Fruit fly (Drosophila melanogaster): Measurements from ENCODE around the gene CG42570.
A peak's percentile ranks its signal among the peaks of the same experiment; 100 is the strongest.

CG42570 gene

DNA sequence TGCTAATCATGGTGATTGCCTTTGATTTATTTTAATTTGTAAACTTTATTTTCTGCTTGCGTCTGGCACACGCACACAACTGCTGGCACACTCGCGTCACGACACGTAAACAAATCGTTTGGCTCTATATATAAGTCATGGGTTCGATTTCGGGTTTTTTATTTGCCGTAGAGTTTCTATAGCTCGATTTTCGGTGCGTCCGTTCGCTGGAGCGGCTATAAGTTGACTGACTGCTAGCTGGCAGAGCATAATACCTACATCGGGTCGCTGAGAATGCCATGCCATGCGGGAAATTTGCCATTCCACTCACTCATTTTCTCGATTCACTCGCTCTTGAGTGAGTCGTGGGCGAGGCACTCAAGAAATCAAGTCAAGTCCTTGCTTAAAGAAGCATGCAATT lies 10.6 kb downstream of the CG42570 start, which contains the start of gene comm (continued):
- no peak for TF ChIP-seq CG2116 (GFP tag; optimal IDR thresholded peaks at IDR 0.05)
- TF ChIP-seq CG8089 (GFP tag; optimal IDR thresholded peaks at IDR 0.05) = peak; percentile 26
- TF ChIP-seq corto (GFP tag; optimal IDR thresholded peaks at IDR 0.05) = no peak
- TF ChIP-seq Doc2 (GFP tag; IDR thresholded peaks at IDR 0.05) = no peak
- no peak for TF ChIP-seq CG14710 (tag; optimal IDR thresholded peaks at IDR 0.05)
- TF ChIP-seq vfl (GFP tag; optimal IDR thresholded peaks at IDR 0.05) = no peak
- TF ChIP-seq CG9797 (GFP tag; optimal IDR thresholded peaks at IDR 0.05) = no peak
- no peak for TF ChIP-seq NK7.1 (GFP tag; optimal IDR thresholded peaks at IDR 0.05)
- TF ChIP-seq en (GFP tag; optimal IDR thresholded peaks at IDR 0.05) = no peak
- TF ChIP-seq crc (GFP tag; optimal IDR thresholded peaks at IDR 0.05) = no peak
- TF ChIP-seq CG18599 (GFP tag; optimal IDR thresholded peaks at IDR 0.05) = peak; percentile 22
- TF ChIP-seq kni (GFP tag; optimal IDR thresholded peaks at IDR 0.05) = peak; percentile 66
- TF ChIP-seq CG3163 (GFP tag; optimal IDR thresholded peaks at IDR 0.05) = no peak
- TF ChIP-seq CG7987 (GFP tag; optimal IDR thresholded peaks at IDR 0.05) = peak; percentile 49
- TF ChIP-seq gt (GFP tag; IDR thresholded peaks at IDR 0.05) = no peak
- no peak for TF ChIP-seq ap (GFP tag; IDR thresholded peaks at IDR 0.05)
- peak; percentile 16 for TF ChIP-seq odd (GFP tag; optimal IDR thresholded peaks at IDR 0.05)
- TF ChIP-seq slbo (GFP tag; IDR thresholded peaks at IDR 0.05) = 0 out of 2 replicates have a peak, but pooled peaks have one; percentile 30
- TF ChIP-seq CG2889 (GFP tag; IDR thresholded peaks at IDR 0.05) = no peak
- TF ChIP-seq wek (GFP tag; optimal IDR thresholded peaks at IDR 0.05) = peak; percentile 59
- TF ChIP-seq Vsx1 (GFP tag; optimal IDR thresholded peaks at IDR 0.05) = peak; percentile 42
- TF ChIP-seq CG9215 (GFP tag; IDR thresholded peaks at IDR 0.05) = no peak
- TF ChIP-seq bab2 (GFP tag; optimal IDR thresholded peaks at IDR 0.05) = no peak
- TF ChIP-seq CG13287 (GFP tag; IDR thresholded peaks at IDR 0.05; ENCODE audit: partially characterized antibody) = peak; percentile 70; the same call in 1 of the 2 replicates
- no peak for TF ChIP-seq Blimp-1 (GFP tag; optimal IDR thresholded peaks at IDR 0.05)
- TF ChIP-seq HLH3B (GFP tag; IDR thresholded peaks at IDR 0.05) = no peak
- no peak for TF ChIP-seq Lim3 (GFP tag; IDR thresholded peaks at IDR 0.05)
- TF ChIP-seq CG11247 (GFP tag; IDR thresholded peaks at IDR 0.05) = peak; percentile 32; the same call in 1 of the 2 replicates
- TF ChIP-seq E2f2 (GFP tag; IDR thresholded peaks at IDR 0.05) = peak; percentile 23; the same call in 1 of the 2 replicates
- peak; percentile 29 for TF ChIP-seq CG10431 (GFP tag; optimal IDR thresholded peaks at IDR 0.05)
- TF ChIP-seq CG15514 (GFP tag; optimal IDR thresholded peaks at IDR 0.05) = peak; percentile 43
- peak; percentile 69 for TF ChIP-seq CG13894 (tag; optimal IDR thresholded peaks at IDR 0.05)
- TF ChIP-seq Bdp1 (GFP tag; optimal IDR thresholded peaks at IDR 0.05) = no peak
- peak; percentile 27 for TF ChIP-seq CG17359 (tag; optimal IDR thresholded peaks at IDR 0.05)
- peak; percentile 37 for TF ChIP-seq HHEX (GFP tag; optimal IDR thresholded peaks at IDR 0.05)
- peak; percentile 22 for TF ChIP-seq CG13424 (tag; optimal IDR thresholded peaks at IDR 0.05)
- TF ChIP-seq al (GFP tag; IDR thresholded peaks at IDR 0.05) = no peak
- no peak for TF ChIP-seq dm (GFP tag; optimal IDR thresholded peaks at IDR 0.05)
- no peak for TF ChIP-seq pnt (GFP tag; optimal IDR thresholded peaks at IDR 0.05)
- TF ChIP-seq jigr1 (GFP tag; IDR thresholded peaks at IDR 0.05) = no peak
- no peak for TF ChIP-seq dan (GFP tag; IDR thresholded peaks at IDR 0.05)
- peak; percentile 26 for TF ChIP-seq pfk (GFP tag; optimal IDR thresholded peaks at IDR 0.05)
- TF ChIP-seq tio (GFP tag; optimal IDR thresholded peaks at IDR 0.05) = no peak
- peak; percentile 31 for TF ChIP-seq bcd (GFP tag; optimal IDR thresholded peaks at IDR 0.05)
- TF ChIP-seq CG10565 (GFP tag; optimal IDR thresholded peaks at IDR 0.05) = no peak
- TF ChIP-seq Xrp1 (GFP tag; IDR thresholded peaks at IDR 0.05) = peak; percentile 30; the same call in 1 of the 2 replicates
- TF ChIP-seq cas (GFP tag; IDR thresholded peaks at IDR 0.05) = no peak
- TF ChIP-seq CG3407 (GFP tag; optimal IDR thresholded peaks at IDR 0.05) = no peak
- TF ChIP-seq Ets97D (GFP tag; optimal IDR thresholded peaks at IDR 0.05) = no peak
- no peak for TF ChIP-seq zfh2 (GFP tag; optimal IDR thresholded peaks at IDR 0.05)
- no peak for TF ChIP-seq Dref (GFP tag; IDR thresholded peaks at IDR 0.05)
- no peak for TF ChIP-seq Myb (GFP tag; optimal IDR thresholded peaks at IDR 0.05)
